Worm (Caenorhabditis elegans) whole organism, midembryonic: ENCODE results near the gene moc-1.

Experiments used
- T22C8.4 ChIP-seq: fragments of 200-800 bp; sonication (Bioruptor generic); IDR thresholded peaks from 2 replicates; pipeline ENCODE4 v1.3.6; 2022; ENCODE audit warnings: missing genetic modification characterization, missing compliant biosample characterization
- cog-1 ChIP-seq: sonication (generic microtip); optimal IDR thresholded peaks from 2 replicates; lab custom pipeline; 2016; ENCODE audit warnings: missing genetic modification characterization, missing compliant biosample characterization
- flt-1 ChIP-seq: fragments of 200-800 bp; sonication (Bioruptor generic); IDR thresholded peaks from 2 replicates; pipeline ENCODE4 v1.3.6; 2022; ENCODE audit warnings: missing genetic modification characterization, missing compliant biosample characterization
- klf-2 ChIP-seq: fragments of 200-800 bp; sonication (Bioruptor generic); conservative IDR thresholded peaks from 2 replicates; pipeline ENCODE4 v1.3.6; 2022; ENCODE audit warnings: missing genetic modification reagents, missing genetic modification characterization, missing compliant biosample characterization
- med-1 ChIP-seq: sonication (generic microtip); optimal IDR thresholded peaks from 2 replicates; lab custom pipeline; 2017; ENCODE audit warnings: missing genetic modification characterization, mild to moderate bottlenecking, missing compliant biosample characterization, antibody characterized with exemption, missing genetic modification reagents; ENCODE audit not compliant: insufficient read depth
- ref-1 ChIP-seq: fragments of 200-800 bp; sonication (Bioruptor generic); conservative IDR thresholded peaks from 2 replicates; pipeline ENCODE4 v1.3.6; 2022; ENCODE audit warnings: missing genetic modification reagents, missing genetic modification characterization, missing compliant biosample characterization
- tab-1 ChIP-seq: fragments of 200-800 bp; sonication (Bioruptor generic); IDR thresholded peaks from 2 replicates; pipeline ENCODE4 v1.3.6; 2022; ENCODE audit warnings: missing genetic modification characterization, missing compliant biosample characterization
- ztf-23 ChIP-seq: fragments of 200-800 bp; sonication (Bioruptor generic); IDR thresholded peaks from 2 replicates; pipeline ENCODE4 v1.3.6; 2022; ENCODE audit warnings: missing genetic modification reagents, missing genetic modification characterization, missing compliant biosample characterization
- ztf-29 ChIP-seq: fragments of 200-800 bp; sonication (Bioruptor generic); IDR thresholded peaks from 2 replicates; pipeline ENCODE4 v1.3.6; 2022; ENCODE audit warnings: missing genetic modification reagents, missing genetic modification characterization, missing compliant biosample characterization

The moc-1 gene

DNA sequence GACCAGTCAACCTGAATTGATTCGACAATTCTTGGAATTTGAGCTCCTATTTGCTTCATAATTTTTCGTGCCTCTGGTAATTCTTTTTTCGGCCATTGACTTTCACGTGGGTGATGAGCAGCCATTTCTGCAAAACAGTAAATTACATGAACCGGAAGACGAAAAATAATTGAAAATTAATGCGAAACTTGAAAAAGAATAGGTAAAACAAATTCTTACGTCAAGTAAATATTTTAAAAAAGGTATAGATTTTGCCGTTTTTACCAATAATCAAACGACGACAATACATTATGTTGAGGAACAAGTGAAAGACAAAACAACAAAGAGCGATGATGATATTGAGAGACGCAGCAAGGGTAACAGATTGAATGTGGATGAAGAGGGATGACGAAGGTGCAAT lies at the start of gene moc-1:
Gene moc-1 (minus strand): TSS at position 127 of the 400 bp plus-strand sequence.
- no peak for TF ChIP-seq T22C8.4
- TF ChIP-seq cog-1: no peak
- TF ChIP-seq ref-1 (GFP tag; lab: Robert Waterston, UW): no peak
- TF ChIP-seq ztf-23: no peak
- TF ChIP-seq flt-1 (GFP tag; lab: Robert Waterston, UW): no peak
- TF ChIP-seq tab-1 (GFP tag; lab: Robert Waterston, UW): no peak
- no peak for TF ChIP-seq klf-2 (GFP tag; lab: Robert Waterston, UW)
- TF ChIP-seq med-1 (GFP tag; lab: Kevin White, UChicago): no peak
- TF ChIP-seq ztf-29 (GFP tag; lab: Robert Waterston, UW): no peak

DNA sequence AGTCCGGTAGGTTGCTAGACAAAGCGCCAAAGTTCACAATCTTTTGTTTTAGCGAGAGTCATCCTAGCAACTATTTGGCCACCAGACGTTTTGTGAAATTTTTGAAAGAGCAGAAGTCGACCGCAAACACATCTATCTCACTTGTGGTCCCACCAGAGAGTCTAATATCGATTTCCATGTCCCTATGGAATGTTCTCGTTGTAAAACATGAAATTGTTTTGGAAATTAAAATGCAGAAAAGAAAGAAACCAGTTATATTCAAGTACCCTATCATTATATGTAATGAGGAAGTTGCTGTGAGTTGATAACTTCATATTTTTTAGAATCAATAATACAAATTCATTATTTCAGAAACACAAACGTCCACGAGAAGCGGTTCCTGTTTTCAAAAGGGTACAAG lies 46.3 kb upstream of the moc-1 start:
- TF ChIP-seq ref-1 (GFP tag; lab: Robert Waterston, UW) (no peak), tab-1 (GFP tag; lab: Robert Waterston, UW) (no peak), cog-1 (no peak), ztf-23 (no peak)

DNA sequence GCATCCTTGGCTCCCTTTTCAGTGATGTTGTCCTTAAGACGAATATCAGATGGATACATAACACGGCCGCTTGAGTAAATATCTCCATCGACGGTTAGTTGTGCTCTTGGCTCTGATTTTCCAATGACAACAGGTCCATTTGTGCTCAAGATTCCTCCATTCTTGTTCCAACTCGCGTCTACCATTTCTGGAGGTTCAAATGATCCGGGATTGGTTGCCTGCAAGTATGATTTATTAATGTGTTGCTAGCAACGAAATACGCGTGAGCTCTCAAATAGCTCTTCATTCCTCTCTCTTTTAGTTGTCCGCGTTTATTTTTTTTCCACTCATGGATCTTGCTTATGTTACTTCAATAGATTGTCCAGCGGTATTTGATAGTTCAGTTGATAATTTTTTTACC lies 45.3 kb upstream of the moc-1 start, which contains the start of gene arrd-28:
Gene arrd-28 (plus strand): TSS at position 301 of the 400 bp plus-strand sequence.
- TF ChIP-seq ztf-23 (no peak), cog-1 (no peak), flt-1 (GFP tag; lab: Robert Waterston, UW) (no peak), ztf-29 (GFP tag; lab: Robert Waterston, UW) (no peak), med-1 (GFP tag; lab: Kevin White, UChicago) (no peak), ref-1 (GFP tag; lab: Robert Waterston, UW) (no peak)

DNA sequence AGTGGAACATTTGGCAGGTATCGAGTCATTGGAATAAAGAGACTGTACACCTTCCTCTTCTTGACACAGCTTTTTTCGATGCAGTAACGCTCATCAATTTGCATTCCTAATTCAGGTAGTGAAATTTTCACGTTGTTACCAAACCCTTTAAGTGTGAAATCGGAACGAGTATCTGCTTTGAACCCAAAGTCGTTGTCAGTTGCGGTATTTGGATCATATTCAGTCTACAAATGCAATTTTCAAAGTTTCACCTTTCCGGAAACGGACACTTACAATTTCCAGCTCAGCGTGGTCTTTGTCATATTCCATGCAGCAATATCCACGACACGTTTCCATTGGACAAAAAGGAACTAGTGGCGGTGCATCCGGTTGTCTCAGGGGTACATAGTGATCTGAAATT lies 44.2 kb upstream of the moc-1 start:
- TF ChIP-seq ref-1 (GFP tag; lab: Robert Waterston, UW) (no peak), cog-1 (no peak), flt-1 (GFP tag; lab: Robert Waterston, UW) (no peak), klf-2 (GFP tag; lab: Robert Waterston, UW) (no peak), tab-1 (GFP tag; lab: Robert Waterston, UW) (no peak), T22C8.4 (no peak), ztf-23 (no peak), ztf-29 (GFP tag; lab: Robert Waterston, UW) (no peak)

DNA sequence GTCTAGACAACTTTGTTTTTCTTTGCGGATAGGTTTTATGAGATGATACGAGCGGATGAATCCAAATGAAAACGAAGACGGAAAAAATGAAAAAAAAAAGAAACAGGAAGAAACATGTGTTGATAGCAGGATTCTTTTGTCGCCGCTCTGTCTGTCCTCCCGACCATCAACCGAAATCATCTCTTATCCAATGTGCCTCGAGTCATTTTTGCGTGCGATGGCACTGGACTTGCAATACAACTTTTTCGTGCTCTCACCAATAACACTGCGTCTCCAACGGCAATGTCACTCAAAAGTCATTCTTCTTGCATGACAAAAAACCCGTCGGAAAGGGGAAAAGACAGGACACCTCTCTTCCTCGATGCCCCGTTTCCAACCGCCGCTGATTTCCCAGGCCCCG lies 37.9 kb upstream of the moc-1 start, which contains the start of gene ncs-4:
Gene ncs-4 (plus strand): TSS at position 227 of the 400 bp plus-strand sequence.
- TF ChIP-seq ztf-29 (GFP tag; lab: Robert Waterston, UW) (no peak), med-1 (GFP tag; lab: Kevin White, UChicago) (no peak), T22C8.4 (no peak), cog-1 (no peak), ztf-23 (no peak), ref-1 (GFP tag; lab: Robert Waterston, UW) (no peak), klf-2 (GFP tag; lab: Robert Waterston, UW) (no peak), flt-1 (GFP tag; lab: Robert Waterston, UW) (no peak), tab-1 (GFP tag; lab: Robert Waterston, UW) (no peak)

DNA sequence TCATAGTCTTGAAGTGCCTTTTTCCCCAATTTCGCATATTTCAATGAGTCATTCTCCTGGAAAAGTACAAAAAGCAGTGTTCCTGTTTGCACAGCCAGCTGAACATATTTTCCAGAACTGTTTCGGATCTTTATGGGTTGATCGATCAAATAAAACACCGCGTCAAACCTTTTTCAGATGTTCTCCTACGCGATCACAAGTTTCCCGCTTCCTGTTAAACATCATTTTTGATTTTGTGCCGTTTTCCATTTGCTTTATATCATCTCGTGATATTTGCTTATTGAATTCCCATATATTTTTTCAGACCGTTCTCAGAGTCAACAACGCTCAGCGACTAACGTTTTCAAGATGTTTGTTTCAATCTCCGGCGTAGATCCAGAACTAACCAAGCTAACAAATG lies 36.3 kb upstream of the moc-1 start, which contains the start of gene C07A4.3:
Gene C07A4.3 (plus strand): TSS at position 301 of the 400 bp plus-strand sequence.
- TF ChIP-seq cog-1: no peak
- TF ChIP-seq klf-2 (GFP tag; lab: Robert Waterston, UW): no peak
- TF ChIP-seq tab-1 (GFP tag; lab: Robert Waterston, UW): no peak
- no peak for TF ChIP-seq ref-1 (GFP tag; lab: Robert Waterston, UW)
- no peak for TF ChIP-seq med-1 (GFP tag; lab: Kevin White, UChicago)
- no peak for TF ChIP-seq T22C8.4
- TF ChIP-seq flt-1 (GFP tag; lab: Robert Waterston, UW): no peak
- no peak for TF ChIP-seq ztf-23
- no peak for TF ChIP-seq ztf-29 (GFP tag; lab: Robert Waterston, UW)

DNA sequence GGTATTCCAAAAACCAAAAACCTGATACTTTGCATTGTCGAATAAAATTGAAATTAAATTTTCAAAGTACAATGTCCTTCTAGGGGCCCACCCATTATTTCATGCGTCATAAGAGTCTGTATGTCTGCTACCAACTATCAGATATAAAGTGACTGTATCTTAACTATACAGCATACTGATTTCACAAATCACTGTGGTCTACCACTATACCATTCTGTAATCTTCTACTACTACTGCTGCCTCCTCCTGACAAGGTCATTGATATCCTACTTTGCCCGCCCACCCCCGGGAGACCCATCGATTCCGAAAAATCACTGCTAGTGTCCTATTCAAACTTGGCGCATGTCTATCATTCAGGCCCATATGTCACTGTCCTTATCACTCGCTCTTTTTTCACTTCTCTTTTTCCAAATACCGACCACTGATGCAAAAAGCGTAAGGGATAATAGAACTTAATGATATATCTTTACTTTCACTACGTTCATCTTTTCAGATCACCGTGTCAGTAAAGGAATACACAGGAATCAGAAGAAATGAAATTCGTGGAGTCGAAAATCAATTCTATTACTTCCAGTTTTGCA lies 33.7 kb upstream of the moc-1 start, which contains the start of gene C07A4.2:
Gene C07A4.2 (plus strand): TSS at position 195 of the 581 bp plus-strand sequence.
- TF ChIP-seq T22C8.4: no peak
- no peak for TF ChIP-seq ztf-29 (GFP tag; lab: Robert Waterston, UW)
- TF ChIP-seq tab-1 (GFP tag; lab: Robert Waterston, UW): no peak
- TF ChIP-seq flt-1 (GFP tag; lab: Robert Waterston, UW): no peak
- no peak for TF ChIP-seq klf-2 (GFP tag; lab: Robert Waterston, UW)
- no peak for TF ChIP-seq ref-1 (GFP tag; lab: Robert Waterston, UW)
- TF ChIP-seq med-1 (GFP tag; lab: Kevin White, UChicago): no peak
- no peak for TF ChIP-seq ztf-23
- no peak for TF ChIP-seq cog-1

DNA sequence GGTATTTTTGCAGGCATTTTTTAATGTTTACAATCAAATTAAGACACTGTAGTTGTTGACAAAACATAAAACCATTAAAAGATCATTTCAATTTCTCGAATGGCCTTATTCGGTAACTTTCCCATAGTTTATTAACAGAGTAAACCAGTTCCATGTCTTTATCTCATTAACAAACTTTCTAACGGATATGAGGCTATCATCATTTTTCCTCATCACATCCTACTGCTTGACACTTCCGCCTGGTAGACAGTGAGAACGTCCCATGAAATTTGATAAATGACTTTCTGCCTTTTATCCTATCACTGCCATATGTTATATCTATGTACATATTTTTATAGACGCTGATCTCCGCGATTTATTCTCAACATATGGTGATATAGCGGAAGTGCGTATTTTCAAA lies 32.2 kb upstream of the moc-1 start:
- TF ChIP-seq klf-2 (GFP tag; lab: Robert Waterston, UW) (no peak), tab-1 (GFP tag; lab: Robert Waterston, UW) (no peak), ztf-23 (no peak), T22C8.4 (no peak), ztf-29 (GFP tag; lab: Robert Waterston, UW) (no peak), med-1 (GFP tag; lab: Kevin White, UChicago) (no peak), cog-1 (no peak), ref-1 (GFP tag; lab: Robert Waterston, UW) (no peak), flt-1 (GFP tag; lab: Robert Waterston, UW) (no peak)

DNA sequence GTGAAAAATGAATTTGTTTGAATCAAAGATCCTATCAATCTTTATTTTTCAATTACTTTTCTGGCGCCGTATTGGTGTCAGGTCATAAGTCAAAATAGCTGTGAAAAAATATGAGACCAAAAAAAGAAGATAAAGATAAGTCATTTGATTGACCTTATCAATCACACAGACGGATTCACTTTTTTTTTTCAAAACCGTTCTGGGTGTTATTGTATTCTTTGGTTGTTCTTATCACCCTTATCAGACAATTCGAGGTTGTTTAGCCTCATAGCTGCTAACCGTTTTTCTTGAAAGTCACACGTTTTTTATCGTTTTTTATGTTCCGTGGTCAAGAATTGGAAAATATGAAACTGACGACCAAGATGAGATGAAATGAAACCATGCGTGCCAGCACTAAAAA lies 30.1 kb upstream of the moc-1 start:
- TF ChIP-seq med-1 (GFP tag; lab: Kevin White, UChicago) (no peak), ztf-29 (GFP tag; lab: Robert Waterston, UW) (no peak), ref-1 (GFP tag; lab: Robert Waterston, UW) (no peak), cog-1 (no peak), tab-1 (GFP tag; lab: Robert Waterston, UW) (no peak), klf-2 (GFP tag; lab: Robert Waterston, UW) (no peak), flt-1 (GFP tag; lab: Robert Waterston, UW) (no peak), T22C8.4 (no peak), ztf-23 (no peak)
